Worm (Caenorhabditis elegans): Measurements from ENCODE around the gene bcat-1.

DNA sequence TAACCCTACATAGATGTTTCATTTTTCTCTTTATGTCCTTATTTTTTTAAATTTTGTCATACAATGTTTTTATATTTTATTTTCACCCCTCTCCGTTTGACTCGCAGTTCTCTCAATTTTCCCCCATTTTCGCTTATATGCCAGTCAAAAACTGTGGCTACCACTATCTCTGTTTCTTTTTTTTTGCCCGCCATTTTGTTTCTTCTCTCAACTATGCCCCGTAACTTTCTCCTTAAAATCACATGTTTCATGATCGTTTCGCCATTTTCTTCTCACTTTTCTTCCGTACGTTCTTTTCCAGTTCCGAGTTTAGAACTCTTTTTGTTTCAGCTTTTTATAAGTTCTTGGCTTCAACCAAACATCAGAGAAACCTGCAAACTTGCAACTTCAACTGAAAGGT, 30.2 kb downstream of the bcat-1 start, which contains the start of gene pqn-18:
- TF ChIP-seq snpc-4 (GFP tag; optimal IDR thresholded peaks at IDR 0.05), result no peak
- TF ChIP-seq snpc-4 (tag; optimal IDR thresholded peaks at IDR 0.05), result no peak
- no peak for TF ChIP-seq ccch-3 (GFP tag; optimal IDR thresholded peaks at IDR 0.05)
- TF ChIP-seq rpc-1 (optimal IDR thresholded peaks at IDR 0.05), result no peak
- TF ChIP-seq rpc-1 (tag; optimal IDR thresholded peaks at IDR 0.05), result no peak
- no peak for TF ChIP-seq madf-10 (tag; optimal IDR thresholded peaks at IDR 0.05)
- no peak for TF ChIP-seq unc-62 (GFP tag; optimal IDR thresholded peaks at IDR 0.05)

Data from whole organism, young adult.